Worm (Caenorhabditis elegans) whole organism, mixed stage, embryonic: ENCODE results near the gene acdh-8.

Experiments used
- ceh-83 ChIP-seq: fragments of 200-800 bp; sonication (Bioruptor generic); optimal IDR thresholded peaks from 2 replicates; lab custom pipeline; 2018; ENCODE audit warnings: mild to moderate bottlenecking, missing genetic modification characterization, missing compliant biosample characterization
- elt-1 ChIP-seq: sonication (generic microtip); optimal IDR thresholded peaks from 2 replicates; lab custom pipeline; 2017; ENCODE audit warnings: missing genetic modification characterization, mild to moderate bottlenecking, missing compliant biosample characterization, antibody characterized with exemption, moderate library complexity, borderline replicate concordance; ENCODE audit not compliant: insufficient read depth
- ham-2 ChIP-seq: fragments of 200-800 bp; sonication (Bioruptor generic); optimal IDR thresholded peaks from 2 replicates; lab custom pipeline; 2018; ENCODE audit warnings: mild to moderate bottlenecking, missing genetic modification characterization, missing compliant biosample characterization
- lsy-2 ChIP-seq: fragments of 150-350 bp; optimal IDR thresholded peaks from 2 replicates; lab custom pipeline; 2014; ENCODE audit warnings: missing biosample characterization, missing genetic modification characterization
- nhr-12 ChIP-seq: fragments of 150-350 bp; optimal IDR thresholded peaks from 2 replicates; lab custom pipeline; 2014; ENCODE audit warnings: missing biosample characterization, missing genetic modification characterization
- nhr-28 ChIP-seq: fragments of 150-350 bp; optimal IDR thresholded peaks from 2 replicates; lab custom pipeline; 2014; ENCODE audit warnings: missing biosample characterization, missing genetic modification characterization
- snpc-4 ChIP-seq: fragments of 150-350 bp; optimal IDR thresholded peaks from 2 replicates; lab custom pipeline; 2014; ENCODE audit warnings: missing biosample characterization, missing genetic modification characterization
- unc-39 ChIP-seq: fragments of 150-350 bp; optimal IDR thresholded peaks from 2 replicates; lab custom pipeline; 2014; ENCODE audit warnings: missing biosample characterization, missing genetic modification characterization
- unc-62 ChIP-seq: fragments of 150-350 bp; optimal IDR thresholded peaks from 2 replicates; lab custom pipeline; 2014; ENCODE audit warnings: missing biosample characterization, missing genetic modification reagents, missing genetic modification characterization
- ztf-11 ChIP-seq: fragments of 150-350 bp; optimal IDR thresholded peaks from 2 replicates; lab custom pipeline; 2014; ENCODE audit warnings: missing biosample characterization, missing genetic modification characterization

DNA sequence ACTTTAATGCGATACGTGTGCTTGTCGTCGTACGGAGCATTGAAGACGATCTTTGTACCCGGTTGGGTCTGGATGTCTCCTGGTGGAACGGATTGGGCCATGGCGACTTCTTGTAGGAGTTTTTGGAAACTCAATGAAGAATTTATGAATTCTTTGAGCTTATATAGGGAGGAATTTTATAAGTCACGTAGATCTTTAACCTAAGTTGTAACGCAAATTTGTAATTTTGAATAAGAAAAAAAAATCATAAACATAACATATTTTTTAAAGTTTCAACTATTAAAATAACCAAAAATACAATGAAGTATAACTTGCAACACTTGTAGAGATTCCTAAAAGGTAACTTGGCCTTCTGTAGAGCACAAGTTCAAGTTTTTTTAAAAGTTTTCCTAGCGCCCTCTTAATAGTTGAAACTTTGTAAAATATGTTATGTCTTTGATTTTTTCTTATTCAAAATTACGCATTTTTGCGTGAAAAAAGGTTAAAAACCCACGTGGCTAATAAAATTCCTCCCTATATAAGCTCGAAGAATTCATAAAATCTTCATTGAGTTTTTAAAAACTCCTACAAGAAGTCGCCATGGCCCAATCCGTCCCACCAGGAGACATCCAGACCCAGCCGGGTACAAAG, 3.2 kb downstream of the acdh-8 start, which contains the start of the genes msp-63 and msp-142:
- no peak for TF ChIP-seq ztf-11 (tag; lab: Kevin White, UChicago)
- TF ChIP-seq nhr-28 = no peak
- no peak for TF ChIP-seq nhr-12
- no peak for TF ChIP-seq unc-39 (tag; lab: Kevin White, UChicago)
- TF ChIP-seq snpc-4 (tag; lab: Kevin White, UChicago) = no peak
- no peak for TF ChIP-seq lsy-2 (tag; lab: Kevin White, UChicago)
- no peak for TF ChIP-seq ham-2 (GFP tag; lab: Kevin White, UChicago)
- TF ChIP-seq unc-62 (GFP tag; lab: Kevin White, UChicago) = no peak
- TF ChIP-seq elt-1 (tag; lab: Kevin White, UChicago) = no peak
- no peak for TF ChIP-seq ceh-83 (GFP tag; lab: Kevin White, UChicago)
